Fruit fly (Drosophila melanogaster): Measurements from ENCODE around the gene CG10359.
A peak's percentile ranks its signal among the peaks of the same experiment; 100 is the strongest.

CG10359 gene

dm6 chr3L:3638587-3639312 lies 26.8 kb downstream of the CG10359 start (continued):
- TF ChIP-seq CG14050 (GFP tag; IDR thresholded peaks at IDR 0.05) (0 out of 3 replicates have a peak, but pooled peaks have one; percentile 33), Hmr (GFP tag; optimal IDR thresholded peaks at IDR 0.05) (peak; percentile 35), seq (GFP tag; IDR thresholded peaks at IDR 0.05) (peak; percentile 49; the same call in 1 of the 2 replicates), CG10654 (GFP tag; optimal IDR thresholded peaks at IDR 0.05) (peak; percentile 31), CG13775 (GFP tag; optimal IDR thresholded peaks at IDR 0.05) (peak; percentile 77), peb (GFP tag; IDR thresholded peaks at IDR 0.05) (peak; percentile 61), ATbp (GFP tag; optimal IDR thresholded peaks at IDR 0.05) (peak; percentile 78), ap (GFP tag; IDR thresholded peaks at IDR 0.05) (0 out of 2 replicates have a peak, but pooled peaks have one; percentile 37), Mes4 (GFP tag; optimal IDR thresholded peaks at IDR 0.05) (peak; percentile 47), Sox102F (GFP tag; optimal IDR thresholded peaks at IDR 0.05) (peak; percentile 85), CG12155 (GFP tag; optimal IDR thresholded peaks at IDR 0.05) (peak; percentile 67), tll (GFP tag; optimal IDR thresholded peaks at IDR 0.05) (peak in 1 of 2 experiments; percentile 76), CG17829 (tag; optimal IDR thresholded peaks at IDR 0.05) (peak; percentile 88), CG3281 (GFP tag; optimal IDR thresholded peaks at IDR 0.05) (no peak), Hr3 (GFP tag; optimal IDR thresholded peaks at IDR 0.05) (peak; percentile 75), ewg (GFP tag; optimal IDR thresholded peaks at IDR 0.05) (peak; percentile 62), Antp (GFP tag; optimal IDR thresholded peaks at IDR 0.05) (peak; percentile 39), CG11247 (GFP tag; IDR thresholded peaks at IDR 0.05) (peak; percentile 41; the same call in 1 of the 2 replicates), tio (GFP tag; optimal IDR thresholded peaks at IDR 0.05) (peak; percentile 63), vvl (GFP tag; IDR thresholded peaks at IDR 0.05) (peak; percentile 93), CG9932 (GFP tag; IDR thresholded peaks at IDR 0.05) (no peak), CG17186 (GFP tag; optimal IDR thresholded peaks at IDR 0.05) (no peak), tap (tag; optimal IDR thresholded peaks at IDR 0.05) (peak; percentile 85), org-1 (GFP tag; optimal IDR thresholded peaks at IDR 0.05) (peak; percentile 62), CG3407 (GFP tag; optimal IDR thresholded peaks at IDR 0.05) (peak; percentile 72), trem (tag; optimal IDR thresholded peaks at IDR 0.05) (peak; percentile 72), NC2β (GFP tag; optimal IDR thresholded peaks at IDR 0.05) (peak; percentile 79), pan (optimal IDR thresholded peaks at IDR 0.05) (no peak), pan (GFP tag; optimal IDR thresholded peaks at IDR 0.05 in 1 of 2, IDR thresholded peaks at IDR 0.05 in 1 of 2) (peak in 1 of 2 experiments; percentile 59), disco-r (GFP tag; optimal IDR thresholded peaks at IDR 0.05) (peak; percentile 44), scrt (GFP tag; optimal IDR thresholded peaks at IDR 0.05) (peak; percentile 17), sc (optimal IDR thresholded peaks at IDR 0.05) (no peak), sc (GFP tag; optimal IDR thresholded peaks at IDR 0.05) (peak; percentile 80), CG6689 (GFP tag; IDR thresholded peaks at IDR 0.05) (peak; percentile 66), HmgZ (tag; optimal IDR thresholded peaks at IDR 0.05) (peak; percentile 20), luna (GFP tag; optimal IDR thresholded peaks at IDR 0.05) (no peak), Med (GFP tag) (peak; percentile 84), CG1602 (GFP tag; optimal IDR thresholded peaks at IDR 0.05) (peak; percentile 79), Hr39 (optimal IDR thresholded peaks at IDR 0.05) (no peak), CG3847 (GFP tag; IDR thresholded peaks at IDR 0.05) (peak; percentile 24; the same call in 1 of the 2 replicates), ac (GFP tag; optimal IDR thresholded peaks at IDR 0.05) (no peak), zfh2 (GFP tag; optimal IDR thresholded peaks at IDR 0.05) (no peak), Vsx1 (GFP tag; optimal IDR thresholded peaks at IDR 0.05) (peak; percentile 66), Atf6 (GFP tag; IDR thresholded peaks at IDR 0.05) (no peak), Camta (GFP tag; optimal IDR thresholded peaks at IDR 0.05) (peak; percentile 77), CG3838 (GFP tag; optimal IDR thresholded peaks at IDR 0.05) (peak; percentile 15), CG18619 (GFP tag; optimal IDR thresholded peaks at IDR 0.05) (peak; percentile 60), az2 (GFP tag; optimal IDR thresholded peaks at IDR 0.05) (peak; percentile 88), CG13123 (GFP tag; optimal IDR thresholded peaks at IDR 0.05) (peak; percentile 56), cad (GFP tag; optimal IDR thresholded peaks at IDR 0.05) (no peak), Nf-YA (GFP tag; IDR thresholded peaks at IDR 0.05) (peak; percentile 57)
